Fruit fly (Drosophila melanogaster): ENCODE data around the gene ATP6AP2.

Gene ATP6AP2

DNA sequence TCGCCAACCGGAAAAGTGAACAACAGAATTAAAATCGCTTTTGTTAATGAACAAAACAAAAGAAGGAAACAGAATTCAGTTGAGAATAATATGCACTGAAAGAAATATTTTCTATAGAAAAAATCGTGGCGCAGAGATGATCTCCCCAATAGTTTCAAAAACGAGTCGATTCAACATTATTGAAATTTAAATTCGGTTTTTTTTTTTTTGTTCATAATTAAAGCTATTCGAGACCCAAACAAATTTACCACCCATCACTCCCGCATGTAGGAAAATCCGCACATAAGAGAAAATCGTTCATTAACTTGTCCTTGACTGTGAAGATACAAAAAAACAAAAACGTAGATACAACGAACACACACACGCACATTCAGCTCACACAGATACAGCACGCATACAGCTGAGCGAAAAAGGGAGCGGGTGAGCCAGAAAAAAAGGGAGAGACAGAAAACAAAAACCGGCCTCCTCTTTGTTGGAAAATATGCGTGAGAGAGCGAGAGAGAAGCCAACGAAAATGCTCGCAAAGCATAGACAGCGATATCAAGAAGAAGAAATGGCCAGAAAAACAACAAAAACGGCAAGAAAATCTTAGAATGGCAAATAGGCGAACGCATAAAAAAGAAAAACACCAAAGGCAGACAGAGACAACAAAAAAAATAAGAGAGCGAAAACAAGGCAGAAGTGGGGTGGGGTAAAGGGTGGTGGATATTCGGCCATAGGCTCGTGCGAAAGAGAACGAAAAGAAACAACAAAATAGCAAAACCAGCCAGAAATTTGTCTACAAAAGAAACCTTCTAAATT lies 40.2 kb upstream of the ATP6AP2 start (continued):
- TF ChIP-seq lab (GFP tag; optimal IDR thresholded peaks at IDR 0.05) (peak; percentile 61), oc (tag; optimal IDR thresholded peaks at IDR 0.05) (peak; percentile 2), fu2 (GFP tag; optimal IDR thresholded peaks at IDR 0.05) (peak; percentile 14), CG12071 (GFP tag; optimal IDR thresholded peaks at IDR 0.05) (no peak), CG11504 (tag; optimal IDR thresholded peaks at IDR 0.05) (peak; percentile 42), CG12155 (GFP tag; optimal IDR thresholded peaks at IDR 0.05) (peak; percentile 19), CG15479 (GFP tag; optimal IDR thresholded peaks at IDR 0.05) (peak; percentile 8), Xbp1 (GFP tag; optimal IDR thresholded peaks at IDR 0.05) (peak; percentile 41), CG11247 (GFP tag; IDR thresholded peaks at IDR 0.05) (peak; percentile 20; the same call in 1 of the 2 replicates), unc-4 (GFP tag; IDR thresholded peaks at IDR 0.05; ENCODE audit: partially characterized antibody) (peak; percentile 48; the same call in 1 of the 2 replicates), Fer3 (tag; optimal IDR thresholded peaks at IDR 0.05) (peak; percentile 36), her (GFP tag; optimal IDR thresholded peaks at IDR 0.05) (peak; percentile 22), ranshi (GFP tag; IDR thresholded peaks at IDR 0.05) (peak; percentile 40; the same call in 1 of the 2 replicates), Hand (GFP tag; optimal IDR thresholded peaks at IDR 0.05) (peak; percentile 32), CG7839 (tag; optimal IDR thresholded peaks at IDR 0.05) (peak; percentile 44), CG8924 (tag; optimal IDR thresholded peaks at IDR 0.05) (peak; percentile 48), gro (GFP tag; optimal IDR thresholded peaks at IDR 0.05) (no peak), Chrac-16 (GFP tag; optimal IDR thresholded peaks at IDR 0.05) (peak; percentile 59), CG11695 (GFP tag; IDR thresholded peaks at IDR 0.05) (peak; percentile 58; the same call in 2 of the 3 replicates), rib (GFP tag; IDR thresholded peaks at IDR 0.05) (peak; percentile 66; the same call in 1 of the 2 replicates), Lim3 (GFP tag; IDR thresholded peaks at IDR 0.05) (no peak), CrebB (tag; optimal IDR thresholded peaks at IDR 0.05) (peak; percentile 6), insv (GFP tag; optimal IDR thresholded peaks at IDR 0.05) (peak in 1 of 2 experiments; percentile 20), Sox102F (GFP tag; optimal IDR thresholded peaks at IDR 0.05) (peak; percentile 31), CG8359 (GFP tag; optimal IDR thresholded peaks at IDR 0.05; ENCODE audit: borderline replicate concordance) (no peak), seq (GFP tag; IDR thresholded peaks at IDR 0.05) (peak; percentile 59; the same call in 1 of the 2 replicates), CG2678 (tag; optimal IDR thresholded peaks at IDR 0.05) (peak; percentile 37), cwo (GFP tag; optimal IDR thresholded peaks at IDR 0.05) (peak; percentile 47), hbn (GFP tag; IDR thresholded peaks at IDR 0.05; ENCODE audit: partially characterized antibody) (no peak), nom (GFP tag; optimal IDR thresholded peaks at IDR 0.05) (peak; percentile 78), CG4854 (GFP tag; optimal IDR thresholded peaks at IDR 0.05) (no peak), hb (GFP tag; IDR thresholded peaks at IDR 0.05; ENCODE audit: partially characterized antibody) (no peak), CG14710 (tag; optimal IDR thresholded peaks at IDR 0.05) (no peak), Hr78 (GFP tag; optimal IDR thresholded peaks at IDR 0.05) (peak in 1 of 2 experiments; percentile 22), Bdp1 (GFP tag; optimal IDR thresholded peaks at IDR 0.05) (no peak), Oli (tag; optimal IDR thresholded peaks at IDR 0.05) (no peak), row (GFP tag; IDR thresholded peaks at IDR 0.05) (peak; percentile 60), ATbp (GFP tag; optimal IDR thresholded peaks at IDR 0.05) (no peak), BEAF-32 (GFP tag; optimal IDR thresholded peaks at IDR 0.05) (no peak), sd (tag; optimal IDR thresholded peaks at IDR 0.05) (peak; percentile 75), CG2116 (GFP tag; optimal IDR thresholded peaks at IDR 0.05) (peak; percentile 38), HLH54F (GFP tag; optimal IDR thresholded peaks at IDR 0.05) (peak; percentile 59), CG6175 (GFP tag; IDR thresholded peaks at IDR 0.05) (0 out of 3 replicates have a peak, but pooled peaks have one; percentile 36), CG17912 (GFP tag; optimal IDR thresholded peaks at IDR 0.05) (no peak), chinmo (GFP tag; IDR thresholded peaks at IDR 0.05; ENCODE audit: partially characterized antibody) (0 out of 4 replicates have a peak, but pooled peaks have one; percentile 66), al (GFP tag; IDR thresholded peaks at IDR 0.05) (peak; percentile 50; the same call in 1 of the 2 replicates)
